Worm (Caenorhabditis elegans) whole organism, mixed stage, embryonic: Measurements from ENCODE around the gene pgp-6.

Source experiments
- M03D4.4 ChIP-seq: sonication (generic microtip); optimal IDR thresholded peaks from 2 replicates; lab custom pipeline; 2017; ENCODE audit warnings: mild to moderate bottlenecking, missing genetic modification characterization, missing compliant biosample characterization
- bed-3 ChIP-seq: fragments of 200-800 bp; sonication (Bioruptor generic); optimal IDR thresholded peaks from 3 replicates; lab custom pipeline; 2018; ENCODE audit warnings: mild to moderate bottlenecking, missing genetic modification characterization, moderate library complexity, missing compliant biosample characterization
- blmp-1 ChIP-seq: fragments of 150-350 bp; optimal IDR thresholded peaks from 2 replicates; lab custom pipeline; 2014; ENCODE audit warnings: missing biosample characterization, missing genetic modification characterization
- ceh-39 ChIP-seq: fragments of 150-350 bp; optimal IDR thresholded peaks from 2 replicates; lab custom pipeline; 2014; ENCODE audit warnings: missing biosample characterization, missing genetic modification characterization
- ceh-43 ChIP-seq: fragments of 200-800 bp; sonication (Bioruptor generic); optimal IDR thresholded peaks from 2 replicates; lab custom pipeline; 2018; ENCODE audit warnings: mild to moderate bottlenecking, missing genetic modification characterization, moderate library complexity, missing compliant biosample characterization
- ceh-83 ChIP-seq: fragments of 200-800 bp; sonication (Bioruptor generic); optimal IDR thresholded peaks from 2 replicates; lab custom pipeline; 2018; ENCODE audit warnings: mild to moderate bottlenecking, missing genetic modification characterization, missing compliant biosample characterization
- ces-1 ChIP-seq: fragments of 150-350 bp; optimal IDR thresholded peaks from 2 replicates; lab custom pipeline; 2014; ENCODE audit warnings: missing biosample characterization, missing genetic modification reagents, missing genetic modification characterization
- cnd-1 ChIP-seq: fragments of 200-800 bp; sonication (Bioruptor generic); optimal IDR thresholded peaks from 2 replicates; lab custom pipeline; 2018; ENCODE audit warnings: mild to moderate bottlenecking, missing genetic modification characterization, missing compliant biosample characterization
- drap-1 ChIP-seq: fragments of 200-800 bp; sonication (Bioruptor generic); optimal IDR thresholded peaks from 3 replicates; lab custom pipeline; 2018; ENCODE audit warnings: mild to moderate bottlenecking, missing genetic modification characterization, missing compliant biosample characterization
- elt-1 ChIP-seq: sonication (generic microtip); optimal IDR thresholded peaks from 2 replicates; lab custom pipeline; 2017; ENCODE audit warnings: missing genetic modification characterization, mild to moderate bottlenecking, missing compliant biosample characterization, antibody characterized with exemption, moderate library complexity, borderline replicate concordance; ENCODE audit not compliant: insufficient read depth
- elt-3 ChIP-seq: fragments of 150-350 bp; optimal IDR thresholded peaks from 2 replicates; lab custom pipeline; 2014; ENCODE audit warnings: missing biosample characterization, missing genetic modification characterization
- ham-2 ChIP-seq: fragments of 200-800 bp; sonication (Bioruptor generic); optimal IDR thresholded peaks from 2 replicates; lab custom pipeline; 2018; ENCODE audit warnings: mild to moderate bottlenecking, missing genetic modification characterization, missing compliant biosample characterization
- lin-13 ChIP-seq: fragments of 150-350 bp; optimal IDR thresholded peaks from 2 replicates; lab custom pipeline; 2014; ENCODE audit warnings: missing biosample characterization, missing genetic modification characterization
- lin-32 ChIP-seq: fragments of 200-800 bp; sonication (Bioruptor generic); optimal IDR thresholded peaks from 2 replicates; lab custom pipeline; 2018; ENCODE audit warnings: mild to moderate bottlenecking, missing genetic modification characterization, missing compliant biosample characterization
- lsy-2 ChIP-seq: fragments of 150-350 bp; optimal IDR thresholded peaks from 2 replicates; lab custom pipeline; 2014; ENCODE audit warnings: missing biosample characterization, missing genetic modification characterization
- mab-5 ChIP-seq: fragments of 150-350 bp; optimal IDR thresholded peaks from 2 replicates; lab custom pipeline; 2014; ENCODE audit warnings: missing biosample characterization, missing genetic modification characterization
- mep-1 ChIP-seq: fragments of 150-350 bp; optimal IDR thresholded peaks from 2 replicates; lab custom pipeline; 2017; ENCODE audit warnings: missing biosample characterization, missing genetic modification reagents, missing genetic modification characterization, inconsistent platforms
- mls-2 ChIP-seq: sonication (generic microtip); optimal IDR thresholded peaks from 2 replicates; lab custom pipeline; 2016; ENCODE audit warnings: mild to moderate bottlenecking, missing genetic modification characterization, moderate library complexity, missing compliant biosample characterization
- nhr-12 ChIP-seq: fragments of 150-350 bp; optimal IDR thresholded peaks from 2 replicates; lab custom pipeline; 2014; ENCODE audit warnings: missing biosample characterization, missing genetic modification characterization
- nhr-2 ChIP-seq: fragments of 150-350 bp; optimal IDR thresholded peaks from 2 replicates; lab custom pipeline; 2014; ENCODE audit warnings: missing biosample characterization, missing genetic modification characterization
- nhr-237 ChIP-seq: fragments of 150-350 bp; optimal IDR thresholded peaks from 2 replicates; lab custom pipeline; 2014; ENCODE audit warnings: missing biosample characterization, missing genetic modification characterization
- nhr-28 ChIP-seq: fragments of 150-350 bp; optimal IDR thresholded peaks from 2 replicates; lab custom pipeline; 2014; ENCODE audit warnings: missing biosample characterization, missing genetic modification characterization
- pha-4 ChIP-seq: fragments of 150-350 bp; optimal IDR thresholded peaks from 2 replicates; lab custom pipeline; 2018; ENCODE audit warnings: missing biosample characterization, missing genetic modification reagents, missing genetic modification characterization
- sem-2 ChIP-seq: fragments of 200-800 bp; sonication (Bioruptor generic); optimal IDR thresholded peaks from 2 replicates; lab custom pipeline; 2018; ENCODE audit warnings: mild to moderate bottlenecking, missing genetic modification characterization, missing compliant biosample characterization
- sptf-1 ChIP-seq: sonication (generic microtip); optimal IDR thresholded peaks from 2 replicates; lab custom pipeline; 2017; ENCODE audit warnings: mild to moderate bottlenecking, missing genetic modification characterization, moderate library complexity, missing compliant biosample characterization
- tbx-8 ChIP-seq: fragments of 200-800 bp; sonication (Bioruptor generic); optimal IDR thresholded peaks from 2 replicates; lab custom pipeline; 2018; ENCODE audit warnings: mild to moderate bottlenecking, missing genetic modification characterization, moderate library complexity, missing compliant biosample characterization
- unc-120 ChIP-seq: sonication (generic microtip); optimal IDR thresholded peaks from 2 replicates; lab custom pipeline; 2017; ENCODE audit warnings: missing genetic modification characterization, missing compliant biosample characterization; ENCODE audit not compliant: poor library complexity, severe bottlenecking
- unc-39 ChIP-seq: fragments of 150-350 bp; optimal IDR thresholded peaks from 2 replicates; lab custom pipeline; 2014; ENCODE audit warnings: missing biosample characterization, missing genetic modification characterization
- unc-62 ChIP-seq: fragments of 150-350 bp; optimal IDR thresholded peaks from 2 replicates; lab custom pipeline; 2014; ENCODE audit warnings: missing biosample characterization, missing genetic modification reagents, missing genetic modification characterization
- zip-8 ChIP-seq: fragments of 150-350 bp; optimal IDR thresholded peaks from 2 replicates; lab custom pipeline; 2014; ENCODE audit warnings: missing biosample characterization, missing genetic modification characterization
- ztf-11 ChIP-seq: fragments of 150-350 bp; optimal IDR thresholded peaks from 2 replicates; lab custom pipeline; 2014; ENCODE audit warnings: missing biosample characterization, missing genetic modification characterization

Gene pgp-6

DNA sequence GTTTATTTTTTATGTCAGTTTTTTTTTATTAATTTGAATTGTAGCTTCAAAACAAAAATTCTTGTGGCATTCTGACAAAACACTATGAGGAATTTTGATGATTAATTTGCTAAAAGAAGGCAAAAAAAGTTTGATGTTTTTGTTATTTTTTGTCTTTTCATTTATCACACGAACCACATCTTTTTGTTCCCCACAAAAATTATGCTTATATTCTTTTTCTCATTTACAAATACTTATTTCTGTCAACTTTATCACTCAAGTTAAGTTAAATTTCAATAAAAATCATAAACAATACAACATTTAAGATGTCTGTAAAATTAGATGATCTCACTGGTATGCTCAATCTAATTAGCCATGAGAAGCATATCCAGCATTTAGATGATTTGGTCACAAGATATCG lies 11.0 kb upstream of the pgp-6 start, which contains the start of gene F47B10.6:
F47B10.6 (plus strand) TSS at position 301 of the 400 bp plus-strand sequence.
- TF ChIP-seq pha-4 (no peak), unc-120 (tag; lab: Kevin White, UChicago) (no peak), lin-13 (no peak), blmp-1 (tag; lab: Kevin White, UChicago) (no peak)

DNA sequence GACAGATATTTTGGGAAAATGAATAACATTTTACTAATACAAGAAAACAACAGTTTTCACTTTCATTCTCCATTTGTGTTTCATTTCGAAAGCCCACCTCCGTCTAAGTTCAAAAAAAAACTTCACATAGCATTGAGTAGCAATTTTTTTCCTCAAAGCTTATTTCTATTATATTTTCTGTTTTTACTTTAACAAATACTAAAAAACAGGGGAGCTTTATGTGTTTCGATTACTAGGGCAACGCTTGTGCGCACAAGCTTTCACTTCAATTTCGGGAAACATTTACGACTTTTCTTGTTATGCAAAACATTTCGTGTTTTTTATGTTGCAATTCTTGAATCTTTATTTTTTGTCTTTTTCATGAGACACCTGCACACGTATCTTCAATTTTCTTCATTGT lies 8.6 kb upstream of the pgp-6 start, which contains the start of gene T21E8.5:
T21E8.5 (plus strand) TSS at position 301 of the 400 bp plus-strand sequence.
- TF ChIP-seq drap-1 (GFP tag; lab: Kevin White, UChicago) (no peak), nhr-12 (no peak), unc-120 (tag; lab: Kevin White, UChicago) (no peak)

DNA sequence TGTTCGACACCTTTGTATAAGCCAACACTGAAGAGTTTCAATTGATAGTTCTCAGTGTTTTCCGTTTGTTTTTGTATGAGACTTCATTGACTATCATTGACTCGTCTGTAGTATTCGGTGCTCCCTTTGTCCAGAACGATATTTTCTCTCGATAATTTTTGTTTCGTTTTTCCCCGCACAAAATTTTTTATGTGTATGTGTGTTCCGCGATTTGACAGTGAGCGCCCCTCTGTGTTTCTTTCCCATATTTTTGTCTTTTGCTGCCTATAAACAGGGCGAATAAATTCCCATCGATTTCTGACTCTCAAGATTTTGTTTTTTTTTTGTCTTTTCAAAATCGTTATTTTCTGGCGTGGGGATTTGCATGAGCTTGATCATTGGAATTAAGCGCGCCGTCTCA lies 6.0 kb upstream of the pgp-6 start, which contains the start of gene T21E8.7:
T21E8.7 (plus strand) TSS at position 301 of the 400 bp plus-strand sequence.
- no peak for TF ChIP-seq elt-1 (tag; lab: Kevin White, UChicago)
- TF ChIP-seq blmp-1 (tag; lab: Kevin White, UChicago) = no peak
- TF ChIP-seq mep-1 (tag; lab: Kevin White, UChicago) = no peak
- no peak for TF ChIP-seq nhr-2 (tag; lab: Kevin White, UChicago)
- no peak for TF ChIP-seq nhr-237
- no peak for TF ChIP-seq nhr-28

DNA sequence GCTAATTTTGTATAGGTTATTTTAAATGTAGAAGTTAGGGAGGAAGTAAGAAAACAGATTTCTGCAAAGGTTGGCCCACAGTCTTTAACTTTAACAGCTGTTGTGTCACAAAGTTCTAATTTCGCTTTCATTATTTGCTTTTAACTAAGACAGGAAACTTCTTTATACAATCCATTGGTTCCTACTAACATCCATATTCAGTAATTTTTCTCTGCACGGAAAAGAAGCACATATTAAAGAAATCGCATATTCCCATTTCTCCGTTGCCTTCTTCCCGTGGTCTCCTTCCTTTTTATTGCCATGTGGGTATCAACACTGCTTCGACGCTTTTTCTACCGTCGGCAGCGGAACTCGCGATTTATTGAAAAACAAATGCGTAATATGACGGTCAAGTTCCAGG lies 4.8 kb upstream of the pgp-6 start, which contains the start of gene T21E8.6:
T21E8.6 (plus strand) TSS at position 301 of the 400 bp plus-strand sequence.
- TF ChIP-seq elt-1 (tag; lab: Kevin White, UChicago) = no peak
- TF ChIP-seq lsy-2 (tag; lab: Kevin White, UChicago) = no peak
- no peak for TF ChIP-seq blmp-1 (tag; lab: Kevin White, UChicago)
- no peak for TF ChIP-seq sem-2
- TF ChIP-seq mls-2 (tag; lab: Kevin White, UChicago) = no peak
- TF ChIP-seq zip-8 (tag; lab: Kevin White, UChicago) = no peak
- TF ChIP-seq ztf-11 = no peak
- TF ChIP-seq M03D4.4 (tag; lab: Kevin White, UChicago) = no peak
- no peak for TF ChIP-seq tbx-8 (GFP tag; lab: Kevin White, UChicago)
- TF ChIP-seq ceh-39 = no peak
- TF ChIP-seq pha-4 = no peak
- no peak for TF ChIP-seq mab-5 (tag; lab: Kevin White, UChicago)
- TF ChIP-seq lin-13 = no peak
- TF ChIP-seq bed-3 (GFP tag; lab: Kevin White, UChicago) = no peak

DNA sequence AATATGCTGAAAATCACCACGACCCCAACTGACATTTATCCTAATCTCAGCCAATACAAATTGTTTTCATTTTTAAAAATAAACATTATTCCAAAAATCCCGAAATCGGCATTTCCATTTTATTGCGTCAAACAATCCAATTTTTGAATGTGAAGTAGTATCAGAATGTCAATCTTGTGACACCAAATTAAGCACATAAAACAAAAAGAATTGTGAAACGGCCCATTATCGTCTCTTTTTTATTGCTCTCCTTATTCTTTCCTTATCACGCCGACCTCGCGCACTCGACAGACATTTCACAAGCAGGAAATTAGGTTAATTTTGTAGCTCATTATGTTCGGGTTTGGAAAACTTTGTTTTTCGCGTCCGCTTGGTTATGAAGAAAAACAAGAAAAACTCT lies 3.3 kb upstream of the pgp-6 start, which contains the start of gene T21E8.4:
T21E8.4 (plus strand) TSS at position 301 of the 400 bp plus-strand sequence.
- TF ChIP-seq cnd-1 (tag; lab: Kevin White, UChicago) (no peak), nhr-237 (no peak), nhr-28 (no peak), tbx-8 (GFP tag; lab: Kevin White, UChicago) (no peak), bed-3 (GFP tag; lab: Kevin White, UChicago) (no peak), ceh-43 (GFP tag; lab: Kevin White, UChicago) (no peak), unc-39 (no peak), elt-3 (no peak), lin-32 (GFP tag; lab: Kevin White, UChicago) (no peak), nhr-2 (tag; lab: Kevin White, UChicago) (no peak), nhr-12 (no peak), lin-13 (no peak), M03D4.4 (tag; lab: Kevin White, UChicago) (no peak), sptf-1 (no peak)

DNA sequence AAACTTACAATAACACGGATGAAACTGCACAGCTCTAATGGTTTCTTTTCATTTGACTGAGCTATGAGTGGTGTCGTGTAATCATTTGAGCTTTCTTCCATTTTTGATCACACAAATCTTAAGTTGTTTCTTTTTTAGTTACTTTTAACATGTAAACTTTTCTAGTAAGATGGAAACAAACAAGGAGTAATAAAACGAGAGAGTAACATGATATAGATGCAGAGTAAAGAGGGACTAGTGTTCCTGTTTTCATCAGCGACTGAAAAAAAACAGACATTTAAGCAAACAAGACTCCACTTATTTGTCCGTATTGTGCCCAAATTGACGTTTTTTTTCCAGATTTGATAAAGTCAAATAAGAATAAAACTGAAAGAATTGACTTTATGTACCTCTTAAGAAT lies 7.1 kb downstream of the pgp-6 start, which contains the start of gene pgp-7:
pgp-7 (minus strand) TSS at position 101 of the 400 bp plus-strand sequence.
- TF ChIP-seq nhr-12 = no peak
- no peak for TF ChIP-seq lin-32 (GFP tag; lab: Kevin White, UChicago)
- no peak for TF ChIP-seq zip-8 (tag; lab: Kevin White, UChicago)
- TF ChIP-seq, all 35 proteins: peak for 0

DNA sequence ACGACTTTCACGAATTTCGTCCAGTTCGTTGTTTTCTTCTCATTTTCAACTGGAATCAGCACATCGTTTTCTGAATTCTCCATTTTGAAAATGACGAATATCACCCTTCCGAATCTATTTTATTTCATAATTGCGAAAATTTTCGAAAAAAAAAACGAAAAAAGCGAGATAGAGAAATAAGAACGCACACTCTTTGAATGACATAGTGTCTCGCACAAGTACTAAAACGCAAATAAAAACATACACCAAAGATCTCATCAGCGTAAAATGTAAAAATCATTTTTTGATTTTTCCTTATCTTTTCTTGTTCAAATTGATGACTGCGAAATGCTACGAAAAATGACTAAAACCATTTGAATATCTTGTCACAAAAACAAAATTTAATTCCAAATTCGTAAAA lies 12.9 kb downstream of the pgp-6 start, which contains the start of gene pgp-8:
pgp-8 (minus strand) TSS at position 101 of the 400 bp plus-strand sequence.
- TF ChIP-seq drap-1 (GFP tag; lab: Kevin White, UChicago) = no peak
- no peak for TF ChIP-seq blmp-1 (tag; lab: Kevin White, UChicago)
- no peak for TF ChIP-seq ceh-39
- no peak for TF ChIP-seq lin-32 (GFP tag; lab: Kevin White, UChicago)
- TF ChIP-seq ces-1 (GFP tag; lab: Kevin White, UChicago) = no peak
- no peak for TF ChIP-seq unc-120 (tag; lab: Kevin White, UChicago)
- no peak for TF ChIP-seq elt-1 (tag; lab: Kevin White, UChicago)
- TF ChIP-seq ham-2 (GFP tag; lab: Kevin White, UChicago) = no peak
- no peak for TF ChIP-seq nhr-2 (tag; lab: Kevin White, UChicago)
- TF ChIP-seq elt-3 = no peak
- TF ChIP-seq unc-62 (GFP tag; lab: Kevin White, UChicago) = no peak
- TF ChIP-seq ceh-83 (GFP tag; lab: Kevin White, UChicago) = no peak
- no peak for TF ChIP-seq M03D4.4 (tag; lab: Kevin White, UChicago)
- TF ChIP-seq zip-8 (tag; lab: Kevin White, UChicago) = no peak
